Worm (Caenorhabditis elegans) whole organism, late embryonic: ENCODE measurements around the gene F58E1.13.
A peak's percentile ranks its signal among the peaks of the same experiment; 100 is the strongest.

Experiments
- C08G9.2 ChIP-seq: sonication (generic microtip); optimal IDR thresholded peaks from 2 replicates; lab custom pipeline; 2016; ENCODE audit warnings: mild to moderate bottlenecking, missing genetic modification characterization, moderate library complexity, missing compliant biosample characterization
- F13H6.1 ChIP-seq: sonication (generic microtip); optimal IDR thresholded peaks from 2 replicates; lab custom pipeline; 2016; ENCODE audit warnings: missing genetic modification characterization, missing compliant biosample characterization
- K02D7.2 ChIP-seq: sonication (generic microtip); optimal IDR thresholded peaks from 2 replicates; lab custom pipeline; 2017; ENCODE audit warnings: mild to moderate bottlenecking, missing genetic modification characterization, missing compliant biosample characterization
- K09A11.1 ChIP-seq: sonication (generic microtip); optimal IDR thresholded peaks from 2 replicates; lab custom pipeline; 2017; ENCODE audit warnings: antibody characterized with exemption, mild to moderate bottlenecking, missing genetic modification characterization, missing compliant biosample characterization; ENCODE audit not compliant: insufficient read depth
- T23F11.4 ChIP-seq: fragments of 200-800 bp; sonication (Bioruptor generic); optimal IDR thresholded peaks from 2 replicates; lab custom pipeline; 2018; ENCODE audit warnings: mild to moderate bottlenecking, missing genetic modification characterization, missing compliant biosample characterization
- Y22D7AL.16 ChIP-seq: sonication (generic microtip); optimal IDR thresholded peaks from 2 replicates; lab custom pipeline; 2016; ENCODE audit warnings: missing genetic modification characterization, missing compliant biosample characterization
- ahr-1 ChIP-seq: sonication (generic microtip); optimal IDR thresholded peaks from 2 replicates; lab custom pipeline; 2016; ENCODE audit warnings: missing genetic modification characterization, missing compliant biosample characterization
- ceh-14 ChIP-seq: sonication (generic microtip); optimal IDR thresholded peaks from 2 replicates; lab custom pipeline; 2016; ENCODE audit warnings: missing genotype, missing genetic modification characterization, missing compliant biosample characterization
- ceh-18 ChIP-seq: sonication (generic microtip); optimal IDR thresholded peaks from 2 replicates; lab custom pipeline; 2016; ENCODE audit warnings: missing genetic modification characterization, missing compliant biosample characterization
- ceh-2 ChIP-seq: sonication (generic microtip); optimal IDR thresholded peaks from 2 replicates; lab custom pipeline; 2016; ENCODE audit warnings: missing genotype, missing genetic modification characterization, missing compliant biosample characterization
- ceh-24 ChIP-seq: sonication (generic microtip); optimal IDR thresholded peaks from 2 replicates; lab custom pipeline; 2016; ENCODE audit warnings: mild to moderate bottlenecking, missing genetic modification characterization, missing compliant biosample characterization
- ceh-30 ChIP-seq: fragments of 150-350 bp; optimal IDR thresholded peaks from 2 replicates; lab custom pipeline; 2014; ENCODE audit warnings: missing biosample characterization, missing genetic modification characterization
- ceh-34 ChIP-seq: sonication (generic microtip); optimal IDR thresholded peaks from 2 replicates; lab custom pipeline; 2016; ENCODE audit warnings: mild to moderate bottlenecking, missing genetic modification characterization, missing compliant biosample characterization
- ceh-45 ChIP-seq: fragments of 200-800 bp; sonication (Bioruptor generic); IDR thresholded peaks from 2 replicates; pipeline ENCODE4 v1.3.6; 2022; ENCODE audit warnings: missing genetic modification reagents, missing genetic modification characterization, missing compliant biosample characterization
- ceh-48 ChIP-seq: sonication (generic microtip); optimal IDR thresholded peaks from 2 replicates; lab custom pipeline; 2016; ENCODE audit warnings: missing genetic modification characterization, inconsistent platforms, missing compliant biosample characterization
- ceh-6 ChIP-seq: fragments of 200-800 bp; sonication (Bioruptor generic); optimal IDR thresholded peaks from 2 replicates; lab custom pipeline; 2018; ENCODE audit warnings: mild to moderate bottlenecking, missing genetic modification characterization, missing compliant biosample characterization
- ceh-9 ChIP-seq: sonication (generic microtip); optimal IDR thresholded peaks from 2 replicates; lab custom pipeline; 2016; ENCODE audit warnings: mild to moderate bottlenecking, missing genetic modification characterization, inconsistent platforms, missing compliant biosample characterization
- dve-1 ChIP-seq: sonication (generic microtip); optimal IDR thresholded peaks from 2 replicates; lab custom pipeline; 2017; ENCODE audit warnings: antibody characterized with exemption, mild to moderate bottlenecking, missing genetic modification characterization, missing compliant biosample characterization
- elt-2 ChIP-seq: sonication (generic microtip); optimal IDR thresholded peaks from 2 replicates; lab custom pipeline; 2016; ENCODE audit warnings: missing genetic modification reagents, missing genetic modification characterization, missing compliant biosample characterization
- elt-4 ChIP-seq: sonication (generic microtip); optimal IDR thresholded peaks from 2 replicates; lab custom pipeline; 2016; ENCODE audit warnings: missing genetic modification characterization, missing compliant biosample characterization
- fkh-10 ChIP-seq: fragments of 150-350 bp; optimal IDR thresholded peaks from 2 replicates; lab custom pipeline; 2014; ENCODE audit warnings: missing biosample characterization, missing genetic modification reagents, missing genetic modification characterization
- hlh-13 ChIP-seq: fragments of 200-800 bp; sonication (Bioruptor generic); optimal IDR thresholded peaks from 2 replicates; lab custom pipeline; 2018; ENCODE audit warnings: mild to moderate bottlenecking, missing genetic modification characterization, missing compliant biosample characterization
- hlh-30 ChIP-seq: sonication (generic microtip); optimal IDR thresholded peaks from 2 replicates; lab custom pipeline; 2017; ENCODE audit warnings: antibody characterized with exemption, missing genetic modification characterization, missing compliant biosample characterization; ENCODE audit not compliant: insufficient read depth
- hlh-6 ChIP-seq: sonication (generic microtip); optimal IDR thresholded peaks from 2 replicates; lab custom pipeline; 2016; ENCODE audit warnings: missing genotype, missing genetic modification characterization, missing compliant biosample characterization
- lim-6 ChIP-seq: sonication (generic microtip); optimal IDR thresholded peaks from 2 replicates; lab custom pipeline; 2016; ENCODE audit warnings: missing genetic modification characterization, missing compliant biosample characterization
- mec-3 ChIP-seq: sonication (generic microtip); optimal IDR thresholded peaks from 2 replicates; lab custom pipeline; 2016; ENCODE audit warnings: borderline replicate concordance, missing genetic modification characterization, missing compliant biosample characterization
- nfya-1 ChIP-seq: sonication (generic microtip); optimal IDR thresholded peaks from 2 replicates; lab custom pipeline; 2017; ENCODE audit warnings: missing genetic modification characterization, mild to moderate bottlenecking, missing compliant biosample characterization, antibody characterized with exemption, moderate library complexity
- nhr-11 ChIP-seq: fragments of 150-350 bp; optimal IDR thresholded peaks from 2 replicates; lab custom pipeline; 2014; ENCODE audit warnings: missing biosample characterization, missing genetic modification characterization
- npax-4 ChIP-seq: sonication (generic microtip); optimal IDR thresholded peaks from 2 replicates; lab custom pipeline; 2016; ENCODE audit warnings: missing genetic modification characterization, missing compliant biosample characterization
- odd-2 ChIP-seq: sonication (generic microtip); optimal IDR thresholded peaks from 2 replicates; lab custom pipeline; 2017; ENCODE audit warnings: antibody characterized with exemption, mild to moderate bottlenecking, missing genetic modification characterization, missing compliant biosample characterization
- pha-2 ChIP-seq: sonication (generic microtip); optimal IDR thresholded peaks from 2 replicates; lab custom pipeline; 2017; ENCODE audit warnings: mild to moderate bottlenecking, missing genetic modification characterization, missing compliant biosample characterization
- pros-1 ChIP-seq: fragments of 150-350 bp; optimal IDR thresholded peaks from 2 replicates; lab custom pipeline; 2014; ENCODE audit warnings: missing biosample characterization, missing genetic modification reagents, missing genetic modification characterization
- ref-2 ChIP-seq: sonication (generic microtip); optimal IDR thresholded peaks from 2 replicates; lab custom pipeline; 2016; ENCODE audit warnings: missing genetic modification characterization, missing compliant biosample characterization
- rnt-1 ChIP-seq: sonication (generic microtip); optimal IDR thresholded peaks from 2 replicates; lab custom pipeline; 2016; ENCODE audit warnings: missing genetic modification characterization, missing compliant biosample characterization
- sox-2 ChIP-seq: fragments of 200-800 bp; sonication (Bioruptor generic); IDR thresholded peaks from 2 replicates; pipeline ENCODE4 v1.3.6; 2022; ENCODE audit warnings: missing genetic modification reagents, missing genetic modification characterization, missing compliant biosample characterization
- syd-9 ChIP-seq: sonication (generic microtip); optimal IDR thresholded peaks from 2 replicates; lab custom pipeline; 2016; ENCODE audit warnings: mild to moderate bottlenecking, missing genetic modification characterization, moderate library complexity, missing compliant biosample characterization
- tbx-2 ChIP-seq: sonication (generic microtip); optimal IDR thresholded peaks from 2 replicates; lab custom pipeline; 2016; ENCODE audit warnings: missing genetic modification characterization, missing compliant biosample characterization
- tbx-7 ChIP-seq: sonication (generic microtip); optimal IDR thresholded peaks from 2 replicates; lab custom pipeline; 2016; ENCODE audit warnings: missing genotype, missing genetic modification characterization, missing compliant biosample characterization
- unc-55 ChIP-seq: sonication (generic microtip); optimal IDR thresholded peaks from 2 replicates; lab custom pipeline; 2017; ENCODE audit warnings: missing biosample characterization, missing genetic modification reagents, missing genetic modification characterization
- ztf-16 ChIP-seq: sonication (generic microtip); optimal IDR thresholded peaks from 2 replicates; lab custom pipeline; 2017; ENCODE audit warnings: missing genetic modification characterization, missing compliant biosample characterization

Gene F58E1.13

DNA sequence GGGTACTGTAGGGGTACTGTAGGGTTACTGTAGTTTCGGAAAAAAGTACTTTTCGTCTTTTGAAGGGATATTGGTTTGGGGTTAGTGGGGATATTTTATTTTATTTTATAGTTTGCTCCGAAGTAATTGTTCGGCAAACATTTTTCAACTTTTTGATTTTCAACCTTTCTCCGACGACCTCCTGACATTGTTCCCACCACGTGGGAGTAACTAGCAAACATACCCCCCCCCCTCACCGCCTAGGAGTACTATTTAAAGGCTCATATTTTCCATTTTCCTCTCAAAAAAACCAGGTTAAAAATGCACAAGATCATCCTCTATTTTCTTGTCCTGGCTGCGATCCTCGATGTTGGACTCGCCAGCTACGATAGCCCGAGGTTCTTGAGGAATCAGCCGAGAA lies 29.6 kb downstream of the F58E1.13 start, which contains the start of gene srlf-29:
Gene srlf-29, plus strand, starts transcription at position 301 of the 400 bp plus-strand sequence.
- TF ChIP-seq hlh-6 (tag; lab: Kevin White, UChicago): no peak
- no peak for TF ChIP-seq ceh-24 (tag; lab: Kevin White, UChicago)
- no peak for TF ChIP-seq nhr-11
- TF ChIP-seq pros-1 (tag; lab: Kevin White, UChicago): no peak
- TF ChIP-seq rnt-1 (tag; lab: Kevin White, UChicago): no peak
- no peak for TF ChIP-seq ceh-45 (GFP tag; lab: Robert Waterston, UW)
- TF ChIP-seq tbx-2 (tag; lab: Kevin White, UChicago): no peak
- TF ChIP-seq unc-55: no peak
- TF ChIP-seq tbx-7 (tag; lab: Kevin White, UChicago): no peak
- TF ChIP-seq syd-9 (tag; lab: Kevin White, UChicago): no peak
- no peak for TF ChIP-seq pha-2 (tag; lab: Kevin White, UChicago)
- no peak for TF ChIP-seq sox-2 (GFP tag; lab: Robert Waterston, UW)
- no peak for TF ChIP-seq elt-4
- no peak for TF ChIP-seq ceh-6
- no peak for TF ChIP-seq ceh-30 (tag; lab: Kevin White, UChicago)
- no peak for TF ChIP-seq T23F11.4
- TF ChIP-seq, all 69 proteins: peak for 0

DNA sequence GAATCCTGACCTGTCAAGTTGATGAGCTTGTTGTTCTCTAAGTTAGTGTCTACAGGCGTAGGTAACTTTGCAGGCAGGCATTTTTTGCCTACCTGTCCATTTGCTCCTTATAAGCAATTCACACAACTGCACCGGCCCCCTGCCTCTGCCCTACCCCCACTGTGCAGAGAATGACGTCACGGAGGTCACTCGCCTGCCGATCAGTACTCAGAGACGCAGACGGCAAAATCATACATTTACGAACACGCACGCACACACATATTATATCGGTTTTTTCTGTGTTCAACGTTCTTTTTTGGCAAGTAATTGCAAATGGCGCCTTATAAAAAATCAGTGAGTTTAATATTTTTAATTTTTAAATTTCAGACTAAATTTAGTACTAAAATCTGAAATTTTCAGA lies 32.2 kb downstream of the F58E1.13 start, which contains the start of gene duxl-1:
Gene duxl-1, plus strand, starts transcription at position 184 of the 400 bp plus-strand sequence.
- no peak for TF ChIP-seq ceh-2 (tag; lab: Kevin White, UChicago)
- no peak for TF ChIP-seq lim-6 (tag; lab: Kevin White, UChicago)
- TF ChIP-seq odd-2 (tag; lab: Kevin White, UChicago): no peak
- TF ChIP-seq ref-2 (tag; lab: Kevin White, UChicago): peak; percentile 25
- peak; percentile 40 for TF ChIP-seq elt-2 (tag; lab: Kevin White, UChicago)
- no peak for TF ChIP-seq ceh-9 (tag; lab: Kevin White, UChicago)
- TF ChIP-seq F13H6.1: no peak
- peak; percentile 15 for TF ChIP-seq tbx-2 (tag; lab: Kevin White, UChicago)
- no peak for TF ChIP-seq ztf-16 (tag; lab: Kevin White, UChicago)
- TF ChIP-seq ceh-18: no peak
- no peak for TF ChIP-seq ceh-48 (tag; lab: Kevin White, UChicago)
- no peak for TF ChIP-seq C08G9.2 (tag; lab: Kevin White, UChicago)
- no peak for TF ChIP-seq mec-3 (tag; lab: Kevin White, UChicago)
- TF ChIP-seq hlh-30: peak; percentile 42
- no peak for TF ChIP-seq K02D7.2
- TF ChIP-seq npax-4: no peak
- TF ChIP-seq Y22D7AL.16 (tag; lab: Kevin White, UChicago): no peak
- TF ChIP-seq ceh-24 (tag; lab: Kevin White, UChicago): no peak
- no peak for TF ChIP-seq fkh-10 (GFP tag; lab: Kevin White, UChicago)
- no peak for TF ChIP-seq K09A11.1 (tag; lab: Kevin White, UChicago)
- TF ChIP-seq, all 69 proteins: peak for 4

- TF ChIP-seq dve-1 (no peak), ceh-34 (no peak), ceh-14 (tag; lab: Kevin White, UChicago) (no peak), ztf-16 (tag; lab: Kevin White, UChicago) (no peak), ahr-1 (tag; lab: Kevin White, UChicago) (no peak), ceh-18 (no peak), hlh-13 (no peak), ref-2 (tag; lab: Kevin White, UChicago) (no peak), mec-3 (tag; lab: Kevin White, UChicago) (no peak), ceh-2 (tag; lab: Kevin White, UChicago) (no peak), ceh-45 (GFP tag; lab: Robert Waterston, UW) (no peak), ceh-9 (tag; lab: Kevin White, UChicago) (no peak), nfya-1 (tag; lab: Kevin White, UChicago) (no peak)
Measured at ce11 chrII:1662881-1663280, 32.8 kb downstream of the F58E1.13 start, which contains the start of gene ZC204.14. ZC204.14 (minus strand) TSS chrII:1662949.
